Worm (Caenorhabditis elegans): Measurements from ENCODE around the gene F25F2.1.

DNA sequence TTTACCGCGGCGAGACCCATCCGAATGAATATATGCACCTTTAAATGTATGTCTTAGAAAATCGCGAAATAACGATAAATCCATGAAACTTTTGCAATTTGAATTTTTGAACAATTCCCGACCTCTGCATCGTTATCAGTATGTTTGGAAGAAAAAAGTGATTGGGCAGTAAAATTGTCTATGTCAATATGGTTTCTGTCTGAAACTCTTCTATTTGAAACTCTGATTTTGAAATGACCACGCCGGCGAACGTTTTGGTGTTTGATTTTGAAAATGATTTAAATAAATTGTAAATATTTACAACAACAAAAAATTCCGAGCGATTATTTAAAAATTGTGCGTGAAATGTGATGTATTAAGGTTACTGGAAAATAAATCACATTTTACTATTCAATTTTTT is 52.6 kb downstream of the F25F2.1 start:
- TF ChIP-seq mdt-29 (GFP tag; IDR thresholded peaks at IDR 0.05) (no peak), gei-8 (GFP tag; optimal IDR thresholded peaks at IDR 0.05) (no peak), dmd-9 (GFP tag; IDR thresholded peaks at IDR 0.05) (no peak), lin-13 (GFP tag; optimal IDR thresholded peaks at IDR 0.05) (no peak), R02D3.7 (tag; optimal IDR thresholded peaks at IDR 0.05) (no peak), F44E2.7 (GFP tag; IDR thresholded peaks at IDR 0.05) (no peak)
